Fruit fly (Drosophila melanogaster) whole organism, embryonic: ENCODE results near the gene MED14.
A peak's percentile ranks its signal among the peaks of the same experiment; 100 is the strongest.

ENCODE experiments used
- Abd-B ChIP-seq: fragments of 200-800 bp; sonication (Bioruptor generic); optimal IDR thresholded peaks from 2 replicates; lab custom pipeline; 2018; ENCODE audit warnings: missing biosample characterization, mild to moderate bottlenecking, missing genetic modification characterization, moderate library complexity
- Bgb ChIP-seq: fragments of 200-800 bp; sonication (Bioruptor generic); IDR thresholded peaks from 2 replicates; pipeline ENCODE4 v1.3.6; 2022; ENCODE audit warnings: missing biosample characterization, missing genetic modification characterization; ENCODE audit not compliant: partially characterized antibody
- CG1024 ChIP-seq: fragments of 200-800 bp; sonication (Bioruptor generic); IDR thresholded peaks from 2 replicates; pipeline ENCODE4 v1.3.6; 2022; ENCODE audit warnings: missing biosample characterization, missing genetic modification characterization
- CG13296 ChIP-seq: fragments of 200-800 bp; sonication (Bioruptor generic); optimal IDR thresholded peaks from 3 replicates; lab custom pipeline; 2018; ENCODE audit warnings: missing biosample characterization, mild to moderate bottlenecking, missing genetic modification characterization
- CG14710 ChIP-seq: fragments of 200-800 bp; sonication (Bioruptor generic); optimal IDR thresholded peaks from 3 replicates; lab custom pipeline; 2019; ENCODE audit warnings: missing biosample characterization, mild to moderate bottlenecking, missing genetic modification characterization, moderate library complexity
- CG1529 ChIP-seq: fragments of 200-800 bp; sonication (Bioruptor generic); optimal IDR thresholded peaks from 3 replicates; lab custom pipeline; 2018; ENCODE audit warnings: missing biosample characterization, missing genetic modification characterization
- CG17186 ChIP-seq: fragments of 200-800 bp; sonication (Bioruptor generic); optimal IDR thresholded peaks from 3 replicates; lab custom pipeline; 2017; ENCODE audit warnings: missing biosample characterization, missing genetic modification reagents, missing genetic modification characterization
- CG18011 ChIP-seq: fragments of 200-800 bp; sonication (Bioruptor generic); optimal IDR thresholded peaks from 2 replicates; lab custom pipeline; 2017; ENCODE audit warnings: missing biosample characterization, missing genetic modification characterization, mild to moderate bottlenecking, moderate library complexity, missing genotype
- CG18476 ChIP-seq: fragments of 200-800 bp; sonication (Bioruptor generic); optimal IDR thresholded peaks from 2 replicates; lab custom pipeline; 2016; ENCODE audit warnings: missing biosample characterization, mild to moderate bottlenecking, missing genetic modification characterization
- CG18599 ChIP-seq: fragments of 200-800 bp; sonication (Bioruptor generic); optimal IDR thresholded peaks from 3 replicates; lab custom pipeline; 2017; ENCODE audit warnings: missing biosample characterization, missing genetic modification characterization, mild to moderate bottlenecking, moderate library complexity, missing genetic modification reagents
- CG3281 ChIP-seq: fragments of 200-800 bp; sonication (Bioruptor generic); optimal IDR thresholded peaks from 3 replicates; lab custom pipeline; 2017; ENCODE audit warnings: missing biosample characterization, mild to moderate bottlenecking, missing genetic modification characterization
- CG4854 ChIP-seq: fragments of 200-800 bp; sonication (Bioruptor generic); optimal IDR thresholded peaks from 2 replicates; lab custom pipeline; 2016; ENCODE audit warnings: missing biosample characterization, missing genetic modification characterization, inconsistent platforms
- CG6272 ChIP-seq: fragments of 200-800 bp; sonication (Bioruptor generic); IDR thresholded peaks from 2 replicates; pipeline ENCODE4 v1.3.6; 2022; ENCODE audit warnings: missing biosample characterization, missing genetic modification characterization
- CG6689 ChIP-seq: fragments of 200-800 bp; sonication (Bioruptor generic); IDR thresholded peaks from 2 replicates; pipeline ENCODE4 v1.3.6; 2022; ENCODE audit warnings: missing biosample characterization, missing genetic modification characterization
- CG6765 ChIP-seq: fragments of 200-800 bp; sonication (Bioruptor generic); optimal IDR thresholded peaks from 3 replicates; lab custom pipeline; 2017; ENCODE audit warnings: missing biosample characterization, mild to moderate bottlenecking, missing genetic modification characterization
- CG6854 ChIP-seq: fragments of 200-800 bp; sonication (Bioruptor generic); optimal IDR thresholded peaks from 3 replicates; lab custom pipeline; 2017; ENCODE audit warnings: missing biosample characterization, mild to moderate bottlenecking, missing genetic modification characterization
- CG7745 ChIP-seq: fragments of 200-800 bp; sonication (Bioruptor generic); optimal IDR thresholded peaks from 2 replicates; lab custom pipeline; 2018; ENCODE audit warnings: missing biosample characterization, mild to moderate bottlenecking, missing genetic modification characterization, moderate library complexity
- CG7928 ChIP-seq: fragments of 200-800 bp; sonication (Bioruptor generic); optimal IDR thresholded peaks from 2 replicates; lab custom pipeline; 2017; ENCODE audit warnings: missing biosample characterization, mild to moderate bottlenecking, missing genetic modification characterization
- CG7963 ChIP-seq: fragments of 200-800 bp; sonication (Bioruptor generic); IDR thresholded peaks from 3 replicates; pipeline ENCODE4 v1.3.6; 2022; ENCODE audit warnings: missing biosample characterization, missing genetic modification characterization; ENCODE audit not compliant: partially characterized antibody
- CG8359 ChIP-seq: fragments of 200-800 bp; sonication (Bioruptor generic); optimal IDR thresholded peaks from 2 replicates; lab custom pipeline; 2017; ENCODE audit warnings: missing biosample characterization, mild to moderate bottlenecking, missing genetic modification characterization, borderline replicate concordance
- CG8478 ChIP-seq: fragments of >200 bp; optimal IDR thresholded peaks from 2 replicates; lab custom pipeline; 2018
- CG8765 ChIP-seq: fragments of 200-800 bp; sonication (Bioruptor generic); IDR thresholded peaks from 2 replicates; pipeline ENCODE4 v1.3.6; 2022; ENCODE audit warnings: missing biosample characterization, missing genetic modification characterization
- CG8944 ChIP-seq: fragments of 200-800 bp; sonication (Bioruptor generic); optimal IDR thresholded peaks from 3 replicates; lab custom pipeline; 2016; ENCODE audit warnings: missing biosample characterization, missing genetic modification characterization
- CG9437 ChIP-seq: fragments of 200-800 bp; sonication (Bioruptor generic); optimal IDR thresholded peaks from 2 replicates; lab custom pipeline; 2018; ENCODE audit warnings: missing biosample characterization, mild to moderate bottlenecking, missing genetic modification characterization
- CG9817 ChIP-seq: fragments of 200-800 bp; sonication (Bioruptor generic); optimal IDR thresholded peaks from 2 replicates; lab custom pipeline; 2018; ENCODE audit warnings: missing biosample characterization, mild to moderate bottlenecking, missing genetic modification characterization, moderate library complexity
- Hr51 ChIP-seq, 2 experiments: fragments of 200-800 bp; sonication (Bioruptor generic); optimal IDR thresholded peaks; 2 replicates in 1 of 2; 3 replicates in 1 of 2; lab custom pipeline; 2016 to 2018; ENCODE audit warnings: missing biosample characterization in 2 of 2, missing genetic modification characterization in 2 of 2, mild to moderate bottlenecking in 1 of 2, moderate library complexity in 1 of 2
- MESR4 ChIP-seq: fragments of 200-800 bp; sonication (Bioruptor generic); optimal IDR thresholded peaks from 2 replicates; lab custom pipeline; 2018; ENCODE audit warnings: missing biosample characterization, mild to moderate bottlenecking, missing genetic modification characterization, moderate library complexity
- Six4 ChIP-seq: fragments of 200-800 bp; sonication (Bioruptor generic); optimal IDR thresholded peaks from 2 replicates; lab custom pipeline; 2016; ENCODE audit warnings: missing biosample characterization, missing genetic modification characterization
- Spps ChIP-seq: fragments of 200-800 bp; sonication (Bioruptor generic); optimal IDR thresholded peaks from 2 replicates; lab custom pipeline; 2018; ENCODE audit warnings: missing biosample characterization, mild to moderate bottlenecking, missing genetic modification characterization
- Ssrp ChIP-seq: fragments of 200-800 bp; sonication (Bioruptor generic); optimal IDR thresholded peaks from 2 replicates; lab custom pipeline; 2018; ENCODE audit warnings: missing biosample characterization, mild to moderate bottlenecking, missing genetic modification characterization, moderate library complexity
- Usf ChIP-seq: fragments of 200-800 bp; sonication (Bioruptor generic); optimal IDR thresholded peaks from 2 replicates; lab custom pipeline; 2017; ENCODE audit warnings: missing genotype, missing biosample characterization, missing genetic modification characterization
- bcd ChIP-seq: fragments of 200-800 bp; sonication (Bioruptor generic); optimal IDR thresholded peaks from 2 replicates; lab custom pipeline; 2017; ENCODE audit warnings: missing biosample characterization, mild to moderate bottlenecking, missing genetic modification characterization
- bowl ChIP-seq: fragments of 200-800 bp; sonication (Bioruptor generic); IDR thresholded peaks from 2 replicates; pipeline ENCODE4 v1.3.6; 2022; ENCODE audit warnings: missing biosample characterization, missing genetic modification characterization
- dmrt11E ChIP-seq: fragments of 200-800 bp; sonication (Bioruptor generic); optimal IDR thresholded peaks from 3 replicates; lab custom pipeline; 2018; ENCODE audit warnings: missing biosample characterization, mild to moderate bottlenecking, missing genetic modification characterization, moderate library complexity
- dmrt99B ChIP-seq: fragments of 200-800 bp; sonication (Bioruptor generic); optimal IDR thresholded peaks from 2 replicates; lab custom pipeline; 2018; ENCODE audit warnings: missing biosample characterization, mild to moderate bottlenecking, missing genetic modification characterization, moderate library complexity
- ems ChIP-seq: fragments of 200-800 bp; sonication (Bioruptor generic); optimal IDR thresholded peaks from 3 replicates; lab custom pipeline; 2016; ENCODE audit warnings: missing biosample characterization, missing genetic modification characterization
- en ChIP-seq: fragments of 200-800 bp; sonication (Bioruptor generic); optimal IDR thresholded peaks from 2 replicates; lab custom pipeline; 2016; ENCODE audit warnings: missing biosample characterization, missing genetic modification characterization
- fu2 ChIP-seq: fragments of 200-800 bp; sonication (Bioruptor generic); optimal IDR thresholded peaks from 2 replicates; lab custom pipeline; 2016; ENCODE audit warnings: missing biosample characterization, missing genetic modification characterization
- gce ChIP-seq: fragments of 200-800 bp; sonication (Bioruptor generic); IDR thresholded peaks from 3 replicates; pipeline ENCODE4 v1.3.6; 2022; ENCODE audit warnings: missing biosample characterization, missing genetic modification characterization
- grau ChIP-seq: fragments of 200-800 bp; optimal IDR thresholded peaks from 3 replicates; lab custom pipeline; 2019; ENCODE audit warnings: missing biosample characterization, mild to moderate bottlenecking, missing genetic modification characterization, moderate library complexity
- inv ChIP-seq: fragments of 200-800 bp; sonication (Bioruptor generic); IDR thresholded peaks from 2 replicates; pipeline ENCODE4 v1.3.6; 2022; ENCODE audit warnings: missing biosample characterization, missing genetic modification characterization; ENCODE audit not compliant: partially characterized antibody
- lmd ChIP-seq: fragments of 200-800 bp; sonication (Bioruptor generic); IDR thresholded peaks from 2 replicates; pipeline ENCODE4 v1.3.6; 2022; ENCODE audit warnings: missing biosample characterization, missing genetic modification characterization
- nom ChIP-seq: fragments of 200-800 bp; sonication (Bioruptor generic); optimal IDR thresholded peaks from 2 replicates; lab custom pipeline; 2017; ENCODE audit warnings: missing biosample characterization, missing genetic modification characterization, mild to moderate bottlenecking, moderate library complexity, missing genetic modification reagents
- pho ChIP-seq: fragments of 200-800 bp; sonication (Bioruptor generic); optimal IDR thresholded peaks from 2 replicates; lab custom pipeline; 2016; ENCODE audit warnings: missing biosample characterization, missing genetic modification characterization
- pnt ChIP-seq: fragments of 200-800 bp; sonication (Bioruptor generic); optimal IDR thresholded peaks from 3 replicates; lab custom pipeline; 2016; ENCODE audit warnings: missing biosample characterization, missing genetic modification characterization
- psq ChIP-seq: fragments of 200-800 bp; sonication (Bioruptor generic); optimal IDR thresholded peaks from 2 replicates; lab custom pipeline; 2017; ENCODE audit warnings: missing biosample characterization, missing genetic modification characterization
- seq ChIP-seq: fragments of 200-800 bp; sonication (Bioruptor generic); IDR thresholded peaks from 2 replicates; pipeline ENCODE4 v1.3.6; 2022; ENCODE audit warnings: missing biosample characterization, missing genetic modification characterization
- tio ChIP-seq: fragments of 200-800 bp; sonication (Bioruptor generic); optimal IDR thresholded peaks from 2 replicates; lab custom pipeline; 2017; ENCODE audit warnings: missing biosample characterization, missing genetic modification characterization, inconsistent platforms
- vvl ChIP-seq: fragments of 200-800 bp; sonication (Bioruptor generic); IDR thresholded peaks from 2 replicates; pipeline ENCODE4 v1.3.6; 2022; ENCODE audit warnings: missing biosample characterization, missing genetic modification characterization
- yki ChIP-seq: fragments of >200 bp; optimal IDR thresholded peaks from 3 replicates; lab custom pipeline; 2018
- zen2 ChIP-seq: fragments of 200-800 bp; sonication (Bioruptor generic); IDR thresholded peaks from 3 replicates; pipeline ENCODE4 v1.3.6; 2022; ENCODE audit warnings: missing biosample characterization, missing genetic modification characterization; ENCODE audit not compliant: partially characterized antibody

Gene MED14

dm6 chr3L:545512-546161 lies 47.4 kb upstream of the MED14 start (continued):
- TF ChIP-seq pho (peak; percentile 76), CG17186 (GFP tag; lab: Kevin White, UChicago) (no peak), CG9817 (tag; lab: Kevin White, UChicago) (peak; percentile 67), dmrt99B (tag; lab: Kevin White, UChicago) (peak; percentile 72), CG14710 (tag; lab: Kevin White, UChicago) (no peak), CG8944 (GFP tag; lab: Kevin White, UChicago) (peak; percentile 15), CG18011 (peak; percentile 26), CG8359 (GFP tag; lab: Kevin White, UChicago) (no peak), psq (no peak), grau (peak; percentile 74), CG9437 (GFP tag; lab: Kevin White, UChicago) (peak; percentile 43), CG4854 (GFP tag; lab: Kevin White, UChicago) (peak; percentile 43), fu2 (GFP tag; lab: Kevin White, UChicago) (peak; percentile 57), CG6765 (peak; percentile 29), tio (GFP tag; lab: Kevin White, UChicago) (peak; percentile 8), CG6272 (0 out of 2 replicates have a peak, but pooled peaks have one; percentile 12), Usf (no peak), Ssrp (tag; lab: Kevin White, UChicago) (peak; percentile 24), nom (GFP tag; lab: Kevin White, UChicago) (peak; percentile 31), CG18599 (peak; percentile 93), CG13296 (peak; percentile 63), CG7963 (GFP tag; lab: Robert Waterston, UW) (no peak), Abd-B (GFP tag; lab: Kevin White, UChicago) (peak; percentile 25), inv (GFP tag; lab: Robert Waterston, UW) (no peak), Six4 (GFP tag; lab: Kevin White, UChicago) (no peak), CG8478 (lab: Kevin White, UChicago) (no peak), Hr51 (GFP tag; optimal IDR thresholded peaks at IDR 0.05; lab: Kevin White, UChicago) (peak; percentile 49 to 71), pnt (GFP tag; lab: Kevin White, UChicago) (peak; percentile 48), en (no peak), CG8765 (GFP tag; lab: Robert Waterston, UW) (no peak), ems (peak; percentile 70), CG6689 (GFP tag; lab: Robert Waterston, UW) (peak; percentile 43), seq (peak; percentile 39; the same call in 1 of the 2 replicates), gce (GFP tag; lab: Robert Waterston, UW) (no peak), zen2 (GFP tag; lab: Robert Waterston, UW) (no peak), vvl (GFP tag; lab: Robert Waterston, UW) (peak; percentile 81), CG1024 (no peak)

dm6 chr3L:546819-547441 lies 46.1 kb upstream of the MED14 start:
- peak; percentile 92 for TF ChIP-seq CG3281
- peak; percentile 85 for TF ChIP-seq bcd
- TF ChIP-seq CG6854 (GFP tag; lab: Kevin White, UChicago) = peak; percentile 31
- TF ChIP-seq CG7928 (GFP tag; lab: Kevin White, UChicago) = peak; percentile 66
- no peak for TF ChIP-seq dmrt11E (tag; lab: Kevin White, UChicago)
- TF ChIP-seq CG18476 (GFP tag; lab: Kevin White, UChicago) = peak; percentile 16
- TF ChIP-seq bowl (GFP tag; lab: Robert Waterston, UW) = no peak
- no peak for TF ChIP-seq MESR4 (GFP tag; lab: Kevin White, UChicago)
- no peak for TF ChIP-seq yki
- TF ChIP-seq CG7745 (tag; lab: Kevin White, UChicago) = no peak
- TF ChIP-seq lmd = peak; percentile 90
- no peak for TF ChIP-seq Spps (tag; lab: Kevin White, UChicago)
- no peak for TF ChIP-seq Bgb (GFP tag; lab: Robert Waterston, UW)
- no peak for TF ChIP-seq CG1529
